Worm (Caenorhabditis elegans) whole organism, L3 larva: ENCODE data around the gene best-14.

Source experiments
- R02D3.7 ChIP-seq: fragments of 150-350 bp; optimal IDR thresholded peaks from 2 replicates; lab custom pipeline; 2014; ENCODE audit warnings: missing biosample characterization, missing genetic modification characterization
- aly-2 ChIP-seq: fragments of 150-350 bp; optimal IDR thresholded peaks from 2 replicates; lab custom pipeline; 2014; ENCODE audit warnings: missing biosample characterization, missing genetic modification characterization
- elt-3 ChIP-seq, 3 experiments: fragments of 150-350 bp in 1 of 3; sonication (generic microtip) in 2 of 3; optimal IDR thresholded peaks; 2 replicates in 2 of 3; 4 replicates in 1 of 3; lab custom pipeline; 2014 to 2017; ENCODE audit warnings: missing biosample characterization in 3 of 3, missing genetic modification characterization in 3 of 3
- eor-1 ChIP-seq, 2 experiments: fragments of 150-350 bp; optimal IDR thresholded peaks; 2 replicates each; lab custom pipeline; 2014 to 2018; ENCODE audit warnings: missing biosample characterization in 2 of 2, missing genetic modification characterization in 2 of 2
- fkh-10 ChIP-seq: sonication (generic microtip); optimal IDR thresholded peaks from 2 replicates; lab custom pipeline; 2017; ENCODE audit warnings: missing biosample characterization, missing genetic modification reagents, missing genetic modification characterization
- fos-1 ChIP-seq: fragments of 150-350 bp; optimal IDR thresholded peaks from 2 replicates; lab custom pipeline; 2014; ENCODE audit warnings: missing biosample characterization, missing genetic modification characterization
- nhr-12 ChIP-seq: fragments of 150-350 bp; optimal IDR thresholded peaks from 2 replicates; lab custom pipeline; 2014; ENCODE audit warnings: missing biosample characterization, missing genetic modification characterization
- nhr-28 ChIP-seq: fragments of 150-350 bp; optimal IDR thresholded peaks from 2 replicates; lab custom pipeline; 2014; ENCODE audit warnings: missing biosample characterization, missing genetic modification characterization
- pha-4 ChIP-seq: fragments of 150-350 bp; optimal IDR thresholded peaks from 2 replicates; lab custom pipeline; 2014; ENCODE audit warnings: missing biosample characterization, missing genetic modification reagents, missing genetic modification characterization
- snpc-4 ChIP-seq: fragments of 150-350 bp; optimal IDR thresholded peaks from 2 replicates; lab custom pipeline; 2014; ENCODE audit warnings: missing biosample characterization, missing genetic modification characterization
- tbx-2 ChIP-seq: sonication (generic microtip); optimal IDR thresholded peaks from 2 replicates; lab custom pipeline; 2016; ENCODE audit warnings: mild to moderate bottlenecking, missing genetic modification characterization, missing compliant biosample characterization
- unc-39 ChIP-seq: sonication (generic microtip); optimal IDR thresholded peaks from 4 replicates; lab custom pipeline; 2017; ENCODE audit warnings: missing biosample characterization, missing genetic modification characterization
- ztf-11 ChIP-seq: fragments of 150-350 bp; optimal IDR thresholded peaks from 2 replicates; lab custom pipeline; 2014; ENCODE audit warnings: missing biosample characterization, missing genetic modification characterization

DNA sequence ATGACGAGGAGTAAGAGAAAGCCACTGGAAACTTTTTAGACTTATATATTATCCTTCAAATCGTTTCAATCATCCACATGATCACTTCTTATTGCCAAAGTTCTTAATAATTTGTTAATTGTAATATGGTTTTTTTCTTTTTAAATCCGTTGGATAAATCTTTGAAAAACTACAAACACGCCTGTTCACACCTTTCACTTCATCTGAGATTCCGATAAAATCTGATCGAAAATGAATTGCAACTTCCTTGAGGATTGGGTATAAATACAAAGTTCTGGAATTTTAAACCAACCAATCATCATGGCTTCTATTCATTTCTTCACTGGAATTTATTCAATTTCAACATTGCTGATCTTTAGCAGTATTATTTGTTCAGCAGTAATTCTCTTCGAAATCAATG, 2.8 kb downstream of the best-14 start, which contains the start of gene col-152:
- TF ChIP-seq fkh-10 (GFP tag; lab: Kevin White, UChicago) (no peak), unc-39 (tag; lab: Kevin White, UChicago) (no peak), elt-3 (tag; optimal IDR thresholded peaks at IDR 0.05; lab: Kevin White, UChicago) (no peak), fos-1 (tag; lab: Kevin White, UChicago) (no peak), eor-1 (tag; optimal IDR thresholded peaks at IDR 0.05; lab: Kevin White, UChicago) (no peak), tbx-2 (tag; lab: Kevin White, UChicago) (no peak), ztf-11 (no peak), aly-2 (tag; lab: Kevin White, UChicago) (no peak), pha-4 (no peak), nhr-28 (tag; lab: Kevin White, UChicago) (no peak), snpc-4 (tag; lab: Kevin White, UChicago) (no peak), R02D3.7 (tag; lab: Kevin White, UChicago) (no peak), nhr-12 (tag; lab: Kevin White, UChicago) (no peak)
